Worm (Caenorhabditis elegans) whole organism, mixed stage, embryonic: Measurements from ENCODE around the gene pbs-3.

Experiments
- M03D4.4 ChIP-seq: sonication (generic microtip); optimal IDR thresholded peaks from 2 replicates; lab custom pipeline; 2017; ENCODE audit warnings: mild to moderate bottlenecking, missing genetic modification characterization, missing compliant biosample characterization
- blmp-1 ChIP-seq: fragments of 150-350 bp; optimal IDR thresholded peaks from 2 replicates; lab custom pipeline; 2014; ENCODE audit warnings: missing biosample characterization, missing genetic modification characterization
- ceh-39 ChIP-seq: fragments of 150-350 bp; optimal IDR thresholded peaks from 2 replicates; lab custom pipeline; 2014; ENCODE audit warnings: missing biosample characterization, missing genetic modification characterization
- ceh-43 ChIP-seq: fragments of 200-800 bp; sonication (Bioruptor generic); optimal IDR thresholded peaks from 2 replicates; lab custom pipeline; 2018; ENCODE audit warnings: mild to moderate bottlenecking, missing genetic modification characterization, moderate library complexity, missing compliant biosample characterization
- ces-1 ChIP-seq: fragments of 150-350 bp; optimal IDR thresholded peaks from 2 replicates; lab custom pipeline; 2014; ENCODE audit warnings: missing biosample characterization, missing genetic modification reagents, missing genetic modification characterization
- cnd-1 ChIP-seq: fragments of 200-800 bp; sonication (Bioruptor generic); optimal IDR thresholded peaks from 2 replicates; lab custom pipeline; 2018; ENCODE audit warnings: mild to moderate bottlenecking, missing genetic modification characterization, missing compliant biosample characterization
- drap-1 ChIP-seq: fragments of 200-800 bp; sonication (Bioruptor generic); optimal IDR thresholded peaks from 3 replicates; lab custom pipeline; 2018; ENCODE audit warnings: mild to moderate bottlenecking, missing genetic modification characterization, missing compliant biosample characterization
- elt-1 ChIP-seq: sonication (generic microtip); optimal IDR thresholded peaks from 2 replicates; lab custom pipeline; 2017; ENCODE audit warnings: missing genetic modification characterization, mild to moderate bottlenecking, missing compliant biosample characterization, antibody characterized with exemption, moderate library complexity, borderline replicate concordance; ENCODE audit not compliant: insufficient read depth
- elt-3 ChIP-seq: fragments of 150-350 bp; optimal IDR thresholded peaks from 2 replicates; lab custom pipeline; 2014; ENCODE audit warnings: missing biosample characterization, missing genetic modification characterization
- flh-1 ChIP-seq: fragments of 200-800 bp; sonication (Bioruptor generic); optimal IDR thresholded peaks from 2 replicates; lab custom pipeline; 2018; ENCODE audit warnings: mild to moderate bottlenecking, missing genetic modification characterization, moderate library complexity, missing compliant biosample characterization
- ham-2 ChIP-seq: fragments of 200-800 bp; sonication (Bioruptor generic); optimal IDR thresholded peaks from 2 replicates; lab custom pipeline; 2018; ENCODE audit warnings: mild to moderate bottlenecking, missing genetic modification characterization, missing compliant biosample characterization
- hlh-1 ChIP-seq: fragments of 150-350 bp; optimal IDR thresholded peaks from 2 replicates; lab custom pipeline; 2014; ENCODE audit warnings: missing biosample characterization, missing genetic modification reagents, missing genetic modification characterization
- lin-13 ChIP-seq: fragments of 150-350 bp; optimal IDR thresholded peaks from 2 replicates; lab custom pipeline; 2014; ENCODE audit warnings: missing biosample characterization, missing genetic modification characterization
- lin-32 ChIP-seq: fragments of 200-800 bp; sonication (Bioruptor generic); optimal IDR thresholded peaks from 2 replicates; lab custom pipeline; 2018; ENCODE audit warnings: mild to moderate bottlenecking, missing genetic modification characterization, missing compliant biosample characterization
- lsy-2 ChIP-seq: fragments of 150-350 bp; optimal IDR thresholded peaks from 2 replicates; lab custom pipeline; 2014; ENCODE audit warnings: missing biosample characterization, missing genetic modification characterization
- mep-1 ChIP-seq: fragments of 150-350 bp; optimal IDR thresholded peaks from 2 replicates; lab custom pipeline; 2017; ENCODE audit warnings: missing biosample characterization, missing genetic modification reagents, missing genetic modification characterization, inconsistent platforms
- mls-2 ChIP-seq: sonication (generic microtip); optimal IDR thresholded peaks from 2 replicates; lab custom pipeline; 2016; ENCODE audit warnings: mild to moderate bottlenecking, missing genetic modification characterization, moderate library complexity, missing compliant biosample characterization
- nhr-12 ChIP-seq: fragments of 150-350 bp; optimal IDR thresholded peaks from 2 replicates; lab custom pipeline; 2014; ENCODE audit warnings: missing biosample characterization, missing genetic modification characterization
- nhr-2 ChIP-seq: fragments of 150-350 bp; optimal IDR thresholded peaks from 2 replicates; lab custom pipeline; 2014; ENCODE audit warnings: missing biosample characterization, missing genetic modification characterization
- nhr-237 ChIP-seq: fragments of 150-350 bp; optimal IDR thresholded peaks from 2 replicates; lab custom pipeline; 2014; ENCODE audit warnings: missing biosample characterization, missing genetic modification characterization
- nhr-76 ChIP-seq: sonication (generic microtip); optimal IDR thresholded peaks from 2 replicates; lab custom pipeline; 2017; ENCODE audit warnings: missing biosample characterization, missing genetic modification characterization
- pha-4 ChIP-seq: fragments of 150-350 bp; optimal IDR thresholded peaks from 2 replicates; lab custom pipeline; 2018; ENCODE audit warnings: missing biosample characterization, missing genetic modification reagents, missing genetic modification characterization
- sem-2 ChIP-seq: fragments of 200-800 bp; sonication (Bioruptor generic); optimal IDR thresholded peaks from 2 replicates; lab custom pipeline; 2018; ENCODE audit warnings: mild to moderate bottlenecking, missing genetic modification characterization, missing compliant biosample characterization
- snpc-4 ChIP-seq: fragments of 150-350 bp; optimal IDR thresholded peaks from 2 replicates; lab custom pipeline; 2014; ENCODE audit warnings: missing biosample characterization, missing genetic modification characterization
- sptf-1 ChIP-seq: sonication (generic microtip); optimal IDR thresholded peaks from 2 replicates; lab custom pipeline; 2017; ENCODE audit warnings: mild to moderate bottlenecking, missing genetic modification characterization, moderate library complexity, missing compliant biosample characterization
- tbx-8 ChIP-seq: fragments of 200-800 bp; sonication (Bioruptor generic); optimal IDR thresholded peaks from 2 replicates; lab custom pipeline; 2018; ENCODE audit warnings: mild to moderate bottlenecking, missing genetic modification characterization, moderate library complexity, missing compliant biosample characterization
- unc-120 ChIP-seq: sonication (generic microtip); optimal IDR thresholded peaks from 2 replicates; lab custom pipeline; 2017; ENCODE audit warnings: missing genetic modification characterization, missing compliant biosample characterization; ENCODE audit not compliant: poor library complexity, severe bottlenecking
- unc-39 ChIP-seq: fragments of 150-350 bp; optimal IDR thresholded peaks from 2 replicates; lab custom pipeline; 2014; ENCODE audit warnings: missing biosample characterization, missing genetic modification characterization
- unc-62 ChIP-seq: fragments of 150-350 bp; optimal IDR thresholded peaks from 2 replicates; lab custom pipeline; 2014; ENCODE audit warnings: missing biosample characterization, missing genetic modification reagents, missing genetic modification characterization
- zip-8 ChIP-seq: fragments of 150-350 bp; optimal IDR thresholded peaks from 2 replicates; lab custom pipeline; 2014; ENCODE audit warnings: missing biosample characterization, missing genetic modification characterization
- ztf-11 ChIP-seq: fragments of 150-350 bp; optimal IDR thresholded peaks from 2 replicates; lab custom pipeline; 2014; ENCODE audit warnings: missing biosample characterization, missing genetic modification characterization

The pbs-3 gene

ce11 chrII:4949380-4949950 is 5.8 kb downstream of the pbs-3 start, which contains the start of the genes try-1 and zyg-12:
Gene try-1 (minus strand): TSS chrII:4949527.
Gene zyg-12 (plus strand): TSS chrII:4949900.
- TF ChIP-seq nhr-237, result no peak
- no peak for TF ChIP-seq pha-4 (tag; lab: Kevin White, UChicago)
- no peak for TF ChIP-seq elt-3 (tag; lab: Kevin White, UChicago)
- TF ChIP-seq unc-120 (tag; lab: Kevin White, UChicago), result no peak
- no peak for TF ChIP-seq flh-1 (GFP tag; lab: Kevin White, UChicago)
- TF ChIP-seq mep-1 (tag; lab: Kevin White, UChicago), result no peak
- no peak for TF ChIP-seq ceh-39 (tag; lab: Kevin White, UChicago)
- TF ChIP-seq snpc-4 (tag; lab: Kevin White, UChicago), result no peak
- TF ChIP-seq nhr-2 (tag; lab: Kevin White, UChicago), result no peak
- TF ChIP-seq nhr-76 (tag; lab: Kevin White, UChicago), result no peak
- TF ChIP-seq cnd-1, result no peak
- TF ChIP-seq drap-1, result no peak
- no peak for TF ChIP-seq tbx-8 (GFP tag; lab: Kevin White, UChicago)
- TF ChIP-seq M03D4.4 (tag; lab: Kevin White, UChicago), result no peak
- TF ChIP-seq ztf-11 (tag; lab: Kevin White, UChicago), result no peak
- TF ChIP-seq sptf-1 (tag; lab: Kevin White, UChicago), result no peak
- no peak for TF ChIP-seq hlh-1 (tag; lab: Kevin White, UChicago)
- TF ChIP-seq, all 35 proteins: peak for 0

DNA sequence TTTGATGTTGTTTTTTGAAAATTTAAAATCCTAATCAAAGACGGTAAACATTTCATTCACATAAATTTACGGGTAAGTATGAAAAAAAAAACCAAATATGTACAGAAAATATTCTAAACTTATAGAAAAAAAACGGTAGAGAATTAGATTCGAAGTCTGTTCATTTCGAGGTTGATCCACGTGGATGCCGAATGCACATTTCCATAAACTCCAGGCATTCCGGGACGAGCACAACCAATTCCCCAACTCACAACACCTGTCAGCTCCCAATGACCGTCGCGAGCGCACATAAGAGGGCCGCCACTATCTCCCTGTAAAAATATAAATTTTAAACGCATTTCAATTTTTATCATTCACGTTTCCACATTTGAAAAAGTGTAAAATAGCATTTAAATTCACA is 7.1 kb downstream of the pbs-3 start:
- no peak for TF ChIP-seq M03D4.4 (tag; lab: Kevin White, UChicago)
- TF ChIP-seq ham-2, result no peak
- no peak for TF ChIP-seq nhr-2 (tag; lab: Kevin White, UChicago)
- no peak for TF ChIP-seq ceh-43
- no peak for TF ChIP-seq nhr-12 (tag; lab: Kevin White, UChicago)
- TF ChIP-seq lsy-2, result no peak
- no peak for TF ChIP-seq zip-8 (tag; lab: Kevin White, UChicago)

DNA sequence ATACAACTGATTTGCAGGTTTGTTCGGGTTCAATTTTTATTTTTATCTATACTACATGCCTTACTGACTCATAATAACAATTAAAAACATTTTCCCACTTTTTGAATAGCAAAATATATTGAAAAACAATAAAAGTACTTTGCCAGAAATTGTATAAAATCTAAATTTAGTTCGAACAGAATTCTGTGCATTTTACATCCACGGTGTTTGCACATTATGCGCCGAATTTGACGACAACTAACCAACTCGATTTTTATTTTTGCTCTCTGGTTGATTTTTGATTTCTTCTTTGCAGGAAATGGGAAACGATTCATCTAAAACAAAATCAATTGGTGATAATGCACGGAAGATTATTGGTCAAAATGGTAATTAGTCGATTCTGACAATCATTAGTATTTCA is 8.5 kb downstream of the pbs-3 start:
- TF ChIP-seq M03D4.4 (tag; lab: Kevin White, UChicago) (no peak), lsy-2 (no peak), elt-1 (no peak), lin-13 (tag; lab: Kevin White, UChicago) (no peak), unc-120 (tag; lab: Kevin White, UChicago) (peak; percentile 17)

DNA sequence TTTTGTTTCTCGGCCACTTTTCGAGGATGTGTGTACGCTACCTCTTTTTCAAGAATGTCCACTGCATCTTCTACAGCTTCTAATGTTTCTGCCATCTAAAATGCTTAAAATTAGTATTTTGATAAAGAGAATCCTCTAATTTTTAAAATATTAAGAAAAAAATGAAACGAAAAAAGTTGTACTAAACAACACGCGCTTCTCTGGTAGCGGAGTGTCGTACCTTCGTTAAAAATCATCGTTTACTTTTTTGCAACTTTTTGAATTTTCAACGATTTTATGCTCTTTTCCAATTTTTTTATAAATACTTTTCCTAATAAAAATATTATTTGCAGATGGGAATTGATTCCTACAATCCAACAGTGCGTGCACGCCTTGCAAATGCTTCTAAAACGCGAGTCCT is 9.5 kb downstream of the pbs-3 start, which contains the start of the genes gldi-11 and ZK546.2:
gldi-11 (minus strand) TSS at position 95 of the 400 bp plus-strand sequence.
ZK546.2 (plus strand) TSS at position 333 of the 400 bp plus-strand sequence.
- TF ChIP-seq unc-62 (no peak), unc-120 (tag; lab: Kevin White, UChicago) (no peak), nhr-76 (tag; lab: Kevin White, UChicago) (no peak), snpc-4 (tag; lab: Kevin White, UChicago) (no peak), sptf-1 (tag; lab: Kevin White, UChicago) (no peak), nhr-12 (tag; lab: Kevin White, UChicago) (no peak), flh-1 (GFP tag; lab: Kevin White, UChicago) (no peak)

- TF ChIP-seq nhr-76 (tag; lab: Kevin White, UChicago) (no peak), blmp-1 (tag; lab: Kevin White, UChicago) (no peak), nhr-12 (tag; lab: Kevin White, UChicago) (no peak), lin-32 (no peak), pha-4 (tag; lab: Kevin White, UChicago) (no peak), mep-1 (tag; lab: Kevin White, UChicago) (no peak), ces-1 (GFP tag; lab: Kevin White, UChicago) (no peak), cnd-1 (no peak), sem-2 (GFP tag; lab: Kevin White, UChicago) (no peak), zip-8 (tag; lab: Kevin White, UChicago) (no peak), mls-2 (tag; lab: Kevin White, UChicago) (no peak), nhr-2 (tag; lab: Kevin White, UChicago) (no peak), unc-39 (tag; lab: Kevin White, UChicago) (no peak)
These were observed 11.4 kb downstream of the pbs-3 start, which contains the start of gene mdt-4 for ce11 chrII:4943849-4944248. Gene mdt-4 (minus strand): TSS chrII:4943949.
